Fruit fly (Drosophila melanogaster) whole organism: ENCODE results near the gene Hsc70-4.

Experiments
- CG8478 ChIP-seq: fragments of >200 bp; optimal IDR thresholded peaks from 2 replicates; lab custom pipeline; 2018; ENCODE audit warnings: inconsistent platforms
- EcR ChIP-seq, 2 experiments: fragments of >200 bp; optimal IDR thresholded peaks; 2 replicates each; lab custom pipeline; 2017; ENCODE audit warnings: missing biosample characterization in 2 of 2, missing genetic modification characterization in 2 of 2, missing genetic modification reagents in 2 of 2
- pan ChIP-seq: fragments of >200 bp; optimal IDR thresholded peaks from 2 replicates; lab custom pipeline; 2017
- psq ChIP-seq: fragments of >200 bp; optimal IDR thresholded peaks from 2 replicates; lab custom pipeline; 2017

- TF ChIP-seq pan (lab: Kevin White, UChicago) (no peak), psq (lab: Kevin White, UChicago) (no peak), EcR (GFP tag; optimal IDR thresholded peaks at IDR 0.05; lab: Kevin White, UChicago) (no peak), CG8478 (lab: Kevin White, UChicago) (no peak)
Measured at dm6 chr3R:15282982-15283809, 40.7 kb downstream of the Hsc70-4 start.
